Worm (Caenorhabditis elegans) whole organism, L3 larva: ENCODE data around the gene T14G12.11.

Experiments used
- R02D3.7 ChIP-seq: fragments of 150-350 bp; optimal IDR thresholded peaks from 2 replicates; lab custom pipeline; 2014; ENCODE audit warnings: missing biosample characterization, missing genetic modification characterization
- ZK546.5 ChIP-seq: sonication (generic microtip); optimal IDR thresholded peaks from 2 replicates; lab custom pipeline; 2017; ENCODE audit warnings: missing biosample characterization, missing genetic modification characterization
- aly-2 ChIP-seq: fragments of 150-350 bp; optimal IDR thresholded peaks from 2 replicates; lab custom pipeline; 2014; ENCODE audit warnings: missing biosample characterization, missing genetic modification characterization
- ama-1 ChIP-seq: fragments of 150-350 bp; optimal IDR thresholded peaks from 2 replicates; lab custom pipeline; 2018
- ceh-28 ChIP-seq: fragments of 150-350 bp; optimal IDR thresholded peaks from 2 replicates; lab custom pipeline; 2014; ENCODE audit warnings: missing biosample characterization, missing genetic modification reagents, missing genetic modification characterization
- ceh-82 ChIP-seq: fragments of 150-350 bp; optimal IDR thresholded peaks from 2 replicates; lab custom pipeline; 2014; ENCODE audit warnings: missing biosample characterization, missing genetic modification characterization
- ceh-9 ChIP-seq: sonication (generic microtip); optimal IDR thresholded peaks from 2 replicates; lab custom pipeline; 2018; ENCODE audit warnings: missing biosample characterization, missing genetic modification characterization
- daf-12 ChIP-seq: fragments of 150-350 bp; optimal IDR thresholded peaks from 2 replicates; lab custom pipeline; 2014; ENCODE audit warnings: missing biosample characterization, missing genetic modification reagents, missing genetic modification characterization
- egl-27 ChIP-seq: sonication (generic microtip); optimal IDR thresholded peaks from 4 replicates; lab custom pipeline; 2017; ENCODE audit warnings: missing biosample characterization, missing genetic modification reagents, missing genetic modification characterization
- egl-5 ChIP-seq: fragments of 150-350 bp; optimal IDR thresholded peaks from 2 replicates; lab custom pipeline; 2017; ENCODE audit warnings: missing biosample characterization, missing genetic modification reagents, missing genetic modification characterization, inconsistent platforms
- elt-1 ChIP-seq: fragments of 150-350 bp; optimal IDR thresholded peaks from 2 replicates; lab custom pipeline; 2014; ENCODE audit warnings: missing biosample characterization, missing genetic modification characterization
- elt-2 ChIP-seq: sonication (generic microtip); optimal IDR thresholded peaks from 2 replicates; lab custom pipeline; 2016; ENCODE audit warnings: missing genetic modification reagents, mild to moderate bottlenecking, missing genetic modification characterization, missing compliant biosample characterization
- elt-3 ChIP-seq, 3 experiments: fragments of 150-350 bp in 1 of 3; sonication (generic microtip) in 2 of 3; optimal IDR thresholded peaks; 2 replicates in 2 of 3; 4 replicates in 1 of 3; lab custom pipeline; 2014 to 2017; ENCODE audit warnings: missing biosample characterization in 3 of 3, missing genetic modification characterization in 3 of 3
- eor-1 ChIP-seq, 2 experiments: fragments of 150-350 bp; optimal IDR thresholded peaks; 2 replicates each; lab custom pipeline; 2014 to 2018; ENCODE audit warnings: missing biosample characterization in 2 of 2, missing genetic modification characterization in 2 of 2
- fkh-10 ChIP-seq: sonication (generic microtip); optimal IDR thresholded peaks from 2 replicates; lab custom pipeline; 2017; ENCODE audit warnings: missing biosample characterization, missing genetic modification reagents, missing genetic modification characterization
- fkh-2 ChIP-seq: fragments of 150-350 bp; optimal IDR thresholded peaks from 2 replicates; lab custom pipeline; 2014; ENCODE audit warnings: missing biosample characterization, missing genetic modification reagents, missing genetic modification characterization
- fos-1 ChIP-seq: fragments of 150-350 bp; optimal IDR thresholded peaks from 2 replicates; lab custom pipeline; 2014; ENCODE audit warnings: missing biosample characterization, missing genetic modification characterization
- hmg-11 ChIP-seq: sonication (generic microtip); optimal IDR thresholded peaks from 2 replicates; lab custom pipeline; 2016; ENCODE audit warnings: missing genetic modification characterization, missing compliant biosample characterization
- jun-1 ChIP-seq: fragments of 150-350 bp; optimal IDR thresholded peaks from 2 replicates; lab custom pipeline; 2014; ENCODE audit warnings: missing biosample characterization, missing genetic modification reagents, missing genetic modification characterization
- lin-15B ChIP-seq: fragments of 150-350 bp; optimal IDR thresholded peaks from 2 replicates; lab custom pipeline; 2014; ENCODE audit warnings: missing biosample characterization, missing genetic modification characterization
- lin-39 ChIP-seq: fragments of 150-350 bp; optimal IDR thresholded peaks from 2 replicates; lab custom pipeline; 2018; ENCODE audit warnings: missing biosample characterization, missing genetic modification reagents, missing genetic modification characterization
- lsy-12 ChIP-seq: sonication (generic microtip); optimal IDR thresholded peaks from 2 replicates; lab custom pipeline; 2016; ENCODE audit warnings: mild to moderate bottlenecking, missing genetic modification characterization, missing compliant biosample characterization
- mdl-1 ChIP-seq: fragments of 150-350 bp; optimal IDR thresholded peaks from 2 replicates; lab custom pipeline; 2014; ENCODE audit warnings: missing biosample characterization, missing genetic modification characterization
- mml-1 ChIP-seq: fragments of 150-350 bp; sonication (generic microtip); optimal IDR thresholded peaks from 3 replicates; lab custom pipeline; 2014; ENCODE audit warnings: missing biosample characterization, missing genetic modification characterization
- nfya-1 ChIP-seq: sonication (generic microtip); optimal IDR thresholded peaks from 2 replicates; lab custom pipeline; 2017; ENCODE audit warnings: missing genetic modification characterization, mild to moderate bottlenecking, missing compliant biosample characterization, antibody characterized with exemption, moderate library complexity; ENCODE audit not compliant: insufficient read depth
- nhr-11 ChIP-seq: fragments of 150-350 bp; optimal IDR thresholded peaks from 2 replicates; lab custom pipeline; 2014; ENCODE audit warnings: missing biosample characterization, missing genetic modification characterization
- nhr-12 ChIP-seq: fragments of 150-350 bp; optimal IDR thresholded peaks from 2 replicates; lab custom pipeline; 2014; ENCODE audit warnings: missing biosample characterization, missing genetic modification characterization
- nhr-23 ChIP-seq: fragments of 150-350 bp; optimal IDR thresholded peaks from 2 replicates; lab custom pipeline; 2014; ENCODE audit warnings: missing biosample characterization, missing genetic modification reagents, missing genetic modification characterization
- nhr-237 ChIP-seq: fragments of 150-350 bp; optimal IDR thresholded peaks from 2 replicates; lab custom pipeline; 2014; ENCODE audit warnings: missing biosample characterization, missing genetic modification characterization
- nhr-25 ChIP-seq: sonication (generic microtip); optimal IDR thresholded peaks from 2 replicates; lab custom pipeline; 2017; ENCODE audit warnings: missing biosample characterization, missing genetic modification characterization
- nhr-28 ChIP-seq: fragments of 150-350 bp; optimal IDR thresholded peaks from 2 replicates; lab custom pipeline; 2014; ENCODE audit warnings: missing biosample characterization, missing genetic modification characterization
- nhr-43 ChIP-seq: sonication (generic microtip); optimal IDR thresholded peaks from 2 replicates; lab custom pipeline; 2016; ENCODE audit warnings: mild to moderate bottlenecking, missing genetic modification characterization, missing compliant biosample characterization; ENCODE audit not compliant: poor library complexity, severe bottlenecking
- nhr-67 ChIP-seq: fragments of 150-350 bp; optimal IDR thresholded peaks from 2 replicates; lab custom pipeline; 2014; ENCODE audit warnings: missing biosample characterization, missing genetic modification characterization
- nhr-76 ChIP-seq: fragments of 150-350 bp; sonication (generic microtip); optimal IDR thresholded peaks from 5 replicates; lab custom pipeline; 2014; ENCODE audit warnings: missing biosample characterization, missing genetic modification characterization
- nhr-77 ChIP-seq: fragments of 150-350 bp; optimal IDR thresholded peaks from 2 replicates; lab custom pipeline; 2014; ENCODE audit warnings: missing biosample characterization, missing genetic modification characterization
- pha-4 ChIP-seq: fragments of 150-350 bp; optimal IDR thresholded peaks from 2 replicates; lab custom pipeline; 2014; ENCODE audit warnings: missing biosample characterization, missing genetic modification reagents, missing genetic modification characterization
- pqm-1 ChIP-seq: fragments of 150-350 bp; optimal IDR thresholded peaks from 2 replicates; lab custom pipeline; 2017; ENCODE audit warnings: missing biosample characterization, missing genetic modification characterization, inconsistent platforms
- skn-1 ChIP-seq: fragments of 150-350 bp; optimal IDR thresholded peaks from 2 replicates; lab custom pipeline; 2014; ENCODE audit warnings: missing biosample characterization, missing genetic modification characterization
- snpc-4 ChIP-seq: fragments of 150-350 bp; optimal IDR thresholded peaks from 2 replicates; lab custom pipeline; 2014; ENCODE audit warnings: missing biosample characterization, missing genetic modification characterization
- tbx-2 ChIP-seq: sonication (generic microtip); optimal IDR thresholded peaks from 2 replicates; lab custom pipeline; 2016; ENCODE audit warnings: mild to moderate bottlenecking, missing genetic modification characterization, missing compliant biosample characterization
- unc-62 ChIP-seq: fragments of 150-350 bp; sonication (generic microtip); optimal IDR thresholded peaks from 4 replicates; lab custom pipeline; 2014; ENCODE audit warnings: missing biosample characterization, missing genetic modification reagents, missing genetic modification characterization
- zag-1 ChIP-seq: fragments of 150-350 bp; optimal IDR thresholded peaks from 2 replicates; lab custom pipeline; 2014; ENCODE audit warnings: missing biosample characterization, missing genetic modification characterization
- ztf-11 ChIP-seq: fragments of 150-350 bp; optimal IDR thresholded peaks from 2 replicates; lab custom pipeline; 2014; ENCODE audit warnings: missing biosample characterization, missing genetic modification characterization
- ztf-4 ChIP-seq: fragments of 150-350 bp; optimal IDR thresholded peaks from 2 replicates; lab custom pipeline; 2014; ENCODE audit warnings: missing biosample characterization, missing genetic modification characterization

Gene T14G12.11

ce11 chrX:3762410-3762809, at the start of gene T14G12.11:
Gene T14G12.11 (minus strand): TSS chrX:3762547.
- TF ChIP-seq mml-1 (tag; lab: Kevin White, UChicago), result no peak
- no peak for TF ChIP-seq elt-1 (tag; lab: Kevin White, UChicago)
- TF ChIP-seq skn-1 (tag; lab: Kevin White, UChicago), result no peak
- no peak for TF ChIP-seq nhr-77 (tag; lab: Kevin White, UChicago)
- TF ChIP-seq ceh-9 (tag; lab: Kevin White, UChicago), result no peak
- TF ChIP-seq nhr-237 (tag; lab: Kevin White, UChicago), result no peak
- TF ChIP-seq elt-2 (tag; lab: Kevin White, UChicago), result no peak
- no peak for TF ChIP-seq elt-3 (tag; optimal IDR thresholded peaks at IDR 0.05; lab: Kevin White, UChicago)
- no peak for TF ChIP-seq nfya-1 (tag; lab: Kevin White, UChicago)
- no peak for TF ChIP-seq pqm-1
- no peak for TF ChIP-seq jun-1
- no peak for TF ChIP-seq nhr-23 (tag; lab: Kevin White, UChicago)
- TF ChIP-seq nhr-25 (tag; lab: Kevin White, UChicago), result no peak
- TF ChIP-seq zag-1 (tag; lab: Kevin White, UChicago), result no peak
- no peak for TF ChIP-seq fos-1 (tag; lab: Kevin White, UChicago)
- TF ChIP-seq ztf-11 (tag; lab: Kevin White, UChicago), result no peak
- TF ChIP-seq mdl-1, result no peak
- TF ChIP-seq eor-1 (tag; optimal IDR thresholded peaks at IDR 0.05; lab: Kevin White, UChicago), result no peak
- no peak for TF ChIP-seq hmg-11 (tag; lab: Kevin White, UChicago)
- TF ChIP-seq, all 47 proteins: peak for 0

- no peak for TF ChIP-seq nhr-11 (tag; lab: Kevin White, UChicago)
- TF ChIP-seq lin-39 (tag; lab: Kevin White, UChicago), result no peak
- no peak for TF ChIP-seq jun-1
Measured at ce11 chrX:3807166-3807565, 44.8 kb upstream of the T14G12.11 start, which contains the start of gene F35A5.1. Gene F35A5.1 (plus strand): TSS chrX:3807466.

ce11 chrX:3804837-3805236, 42.5 kb upstream of the T14G12.11 start, which contains the start of gene F35A5.2:
Gene F35A5.2 (plus strand): TSS chrX:3805137.
- TF ChIP-seq lin-15B (tag; lab: Kevin White, UChicago) (no peak), elt-2 (tag; lab: Kevin White, UChicago) (no peak), ama-1 (no peak)

ce11 chrX:3803314-3803713, 41.0 kb upstream of the T14G12.11 start, which contains the start of gene F35A5.8:
Gene F35A5.8 (minus strand): TSS chrX:3803464.
- TF ChIP-seq elt-1 (tag; lab: Kevin White, UChicago) (no peak), ZK546.5 (no peak), nhr-237 (tag; lab: Kevin White, UChicago) (no peak), nfya-1 (tag; lab: Kevin White, UChicago) (peak; percentile 75), ztf-11 (tag; lab: Kevin White, UChicago) (no peak), nhr-23 (tag; lab: Kevin White, UChicago) (peak; percentile 79), nhr-67 (tag; lab: Kevin White, UChicago) (no peak), mml-1 (tag; lab: Kevin White, UChicago) (no peak), egl-27 (tag; lab: Kevin White, UChicago) (no peak), ceh-28 (tag; lab: Kevin White, UChicago) (peak; percentile 12), egl-5 (tag; lab: Kevin White, UChicago) (no peak), ztf-4 (no peak), nhr-12 (no peak), nhr-43 (tag; lab: Kevin White, UChicago) (no peak), pqm-1 (peak; percentile 13), zag-1 (tag; lab: Kevin White, UChicago) (no peak), mdl-1 (no peak), fkh-2 (tag; lab: Kevin White, UChicago) (no peak), skn-1 (tag; lab: Kevin White, UChicago) (peak; percentile 11), aly-2 (tag; lab: Kevin White, UChicago) (no peak), ceh-82 (peak; percentile 61), hmg-11 (tag; lab: Kevin White, UChicago) (no peak), elt-2 (tag; lab: Kevin White, UChicago) (peak; percentile 58), daf-12 (tag; lab: Kevin White, UChicago) (no peak), R02D3.7 (tag; lab: Kevin White, UChicago) (no peak), nhr-76 (no peak), pha-4 (tag; lab: Kevin White, UChicago) (peak; percentile 94), tbx-2 (tag; lab: Kevin White, UChicago) (peak; percentile 64), snpc-4 (tag; lab: Kevin White, UChicago) (peak; percentile 55), nhr-11 (tag; lab: Kevin White, UChicago) (no peak), fos-1 (tag; lab: Kevin White, UChicago) (no peak), lin-39 (tag; lab: Kevin White, UChicago) (peak; percentile 37), nhr-28 (no peak), nhr-77 (tag; lab: Kevin White, UChicago) (no peak), eor-1 (tag; optimal IDR thresholded peaks at IDR 0.05; lab: Kevin White, UChicago) (no peak), unc-62 (GFP tag; lab: Kevin White, UChicago) (no peak), fkh-10 (no peak), ceh-9 (tag; lab: Kevin White, UChicago) (no peak), jun-1 (no peak), lsy-12 (tag; lab: Kevin White, UChicago) (peak; percentile 43), nhr-25 (tag; lab: Kevin White, UChicago) (peak; percentile 64), ama-1 (no peak)
